Fruit fly (Drosophila melanogaster): Measurements from ENCODE around the gene Ag5r.

DNA sequence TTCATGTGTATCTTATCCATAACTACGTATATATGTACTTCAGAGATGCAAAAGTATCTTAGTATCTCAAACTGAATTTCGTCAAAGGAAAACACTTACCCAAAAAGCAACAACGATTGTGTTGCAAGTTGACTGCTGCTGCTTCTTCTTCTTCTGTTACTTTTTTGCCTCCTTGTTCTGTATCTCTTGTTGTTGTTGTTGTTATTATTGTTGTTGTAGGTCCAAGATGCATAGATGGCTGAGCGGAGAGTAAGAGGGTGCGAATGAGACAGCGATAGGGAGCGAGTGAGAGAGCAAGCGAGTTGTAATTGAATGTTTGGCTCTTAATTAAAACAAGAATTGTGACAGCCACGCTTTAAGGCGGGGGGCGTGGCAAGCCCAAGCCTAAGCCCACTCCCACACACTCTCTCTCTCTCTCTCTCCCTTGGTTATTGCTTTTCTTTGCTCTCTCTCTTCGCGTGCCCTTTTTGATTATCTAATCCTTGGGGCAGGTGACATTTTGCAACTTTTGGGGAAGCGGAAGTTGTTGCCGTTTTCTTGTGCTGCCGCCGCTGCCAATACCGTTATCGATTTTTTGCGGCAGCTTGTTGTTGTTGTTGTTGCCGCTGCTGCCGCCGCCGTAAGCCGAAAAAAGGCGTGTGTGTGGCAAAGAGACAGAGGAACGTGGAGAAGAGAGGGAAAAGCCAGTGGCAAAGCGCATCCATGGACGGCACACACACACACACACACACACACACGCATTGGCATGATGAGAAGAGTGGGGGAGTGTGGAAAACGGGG is 38.5 kb upstream of the Ag5r start:
- TF ChIP-seq Dll (optimal IDR thresholded peaks at IDR 0.05) (no peak), usp (GFP tag; optimal IDR thresholded peaks at IDR 0.05) (no peak), CG8478 (optimal IDR thresholded peaks at IDR 0.05) (no peak), pan (optimal IDR thresholded peaks at IDR 0.05) (no peak), psq (optimal IDR thresholded peaks at IDR 0.05) (no peak)
